Worm (Caenorhabditis elegans): Measurements from ENCODE around the gene Y79H2A.3.

DNA sequence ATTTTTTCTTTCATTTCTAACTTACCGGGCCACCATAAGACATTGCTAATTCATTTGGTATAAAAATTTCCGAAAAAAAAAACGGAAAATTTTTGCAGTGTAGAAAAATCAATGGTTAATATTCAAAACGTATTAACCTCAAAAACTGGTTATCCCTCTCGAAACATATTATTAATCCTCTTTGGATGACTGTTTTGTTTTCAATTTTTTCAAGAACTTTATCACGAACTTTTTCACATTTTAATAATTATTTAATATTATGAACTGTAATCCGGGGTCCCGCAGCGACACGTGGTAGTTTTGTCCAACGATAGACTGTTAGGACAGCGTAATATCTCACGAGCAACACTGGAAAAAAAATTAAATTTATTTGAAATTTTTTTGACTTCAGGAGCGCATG is 23.3 kb downstream of the Y79H2A.3 start, which contains the start of gene Y79H2A.12:
- no peak for TF ChIP-seq efl-1 (optimal IDR thresholded peaks at IDR 0.05)
- no peak for TF ChIP-seq efl-1 (GFP tag; optimal IDR thresholded peaks at IDR 0.05 in 1 of 2)
- no peak for TF ChIP-seq tbx-2 (tag; optimal IDR thresholded peaks at IDR 0.05)
- TF ChIP-seq nhr-28 (tag; optimal IDR thresholded peaks at IDR 0.05), result no peak
- TF ChIP-seq fkh-10 (GFP tag; optimal IDR thresholded peaks at IDR 0.05), result no peak
- TF ChIP-seq efl-3 (GFP tag; optimal IDR thresholded peaks at IDR 0.05), result no peak
- no peak for TF ChIP-seq nhr-20 (tag; optimal IDR thresholded peaks at IDR 0.05)
- no peak for TF ChIP-seq unc-86 (tag; optimal IDR thresholded peaks at IDR 0.05)

Data from whole organism, L1 larva.